Worm (Caenorhabditis elegans) whole organism, young adult: ENCODE measurements around the gene M03D4.4.
A peak's percentile ranks its signal among the peaks of the same experiment; 100 is the strongest.

ENCODE experiments used
- B0019.2 ChIP-seq: fragments of 200-800 bp; sonication (Bioruptor generic); conservative IDR thresholded peaks from 2 replicates; pipeline ENCODE4 v1.3.6; 2022; ENCODE audit warnings: missing genetic modification reagents, missing genetic modification characterization, missing compliant biosample characterization
- B0035.1 ChIP-seq: sonication (generic microtip); optimal IDR thresholded peaks from 2 replicates; lab custom pipeline; 2016; ENCODE audit warnings: missing genetic modification characterization, mild to moderate bottlenecking, missing compliant biosample characterization, missing genotype, missing genetic modification reagents
- B0261.1 ChIP-seq: sonication (generic microtip); optimal IDR thresholded peaks from 2 replicates; lab custom pipeline; 2016; ENCODE audit warnings: mild to moderate bottlenecking, missing genetic modification characterization, moderate library complexity, missing compliant biosample characterization
- D2030.7 ChIP-seq: fragments of 200-800 bp; sonication (Bioruptor generic); IDR thresholded peaks from 2 replicates; pipeline ENCODE4 v1.3.6; 2022; ENCODE audit warnings: missing genetic modification reagents, missing genetic modification characterization, missing compliant biosample characterization
- F10E7.11 ChIP-seq: sonication (generic microtip); optimal IDR thresholded peaks from 2 replicates; lab custom pipeline; 2017; ENCODE audit warnings: mild to moderate bottlenecking, missing genetic modification characterization, moderate library complexity, missing compliant biosample characterization
- F23B12.7 ChIP-seq: sonication (generic microtip); optimal IDR thresholded peaks from 2 replicates; lab custom pipeline; 2017; ENCODE audit warnings: missing genetic modification characterization, mild to moderate bottlenecking, missing compliant biosample characterization, antibody characterized with exemption, moderate library complexity; ENCODE audit not compliant: insufficient read depth
- F49E8.2 ChIP-seq: sonication (generic microtip); optimal IDR thresholded peaks from 3 replicates; lab custom pipeline; 2017; ENCODE audit warnings: missing genetic modification characterization, mild to moderate bottlenecking, missing compliant biosample characterization, antibody characterized with exemption, moderate library complexity; ENCODE audit not compliant: insufficient read depth
- F57C9.4 ChIP-seq: sonication (generic microtip); optimal IDR thresholded peaks from 2 replicates; lab custom pipeline; 2017; ENCODE audit warnings: mild to moderate bottlenecking, missing genetic modification characterization, missing compliant biosample characterization
- Y53F4B.3 ChIP-seq: fragments of 200-800 bp; sonication (Bioruptor generic); IDR thresholded peaks from 2 replicates; pipeline ENCODE4 v1.3.6; 2022; ENCODE audit warnings: missing genetic modification reagents, missing genetic modification characterization, missing compliant biosample characterization
- Y56A3A.18 ChIP-seq: fragments of 200-800 bp; sonication (Bioruptor generic); IDR thresholded peaks from 2 replicates; pipeline ENCODE4 v1.3.6; 2022; ENCODE audit warnings: missing genetic modification reagents, missing genetic modification characterization, missing compliant biosample characterization
- Y67H2A.10 ChIP-seq: fragments of 200-800 bp; sonication (Bioruptor generic); conservative IDR thresholded peaks from 2 replicates; pipeline ENCODE4 v1.3.6; 2022; ENCODE audit warnings: missing genetic modification reagents, missing genetic modification characterization, missing compliant biosample characterization
- Y79H2A.3 ChIP-seq: fragments of 200-800 bp; sonication (Bioruptor generic); conservative IDR thresholded peaks from 2 replicates; pipeline ENCODE4 v1.3.6; 2022; ENCODE audit warnings: missing genetic modification reagents, missing genetic modification characterization, missing compliant biosample characterization
- Y95B8A.8 ChIP-seq: fragments of 200-800 bp; sonication (Bioruptor generic); IDR thresholded peaks from 2 replicates; pipeline ENCODE4 v1.3.6; 2022; ENCODE audit warnings: missing genetic modification reagents, missing genetic modification characterization, missing compliant biosample characterization
- ama-1 ChIP-seq, 3 experiments: fragments of 150-350 bp in 1 of 3; sonication (generic microtip) in 2 of 3; optimal IDR thresholded peaks; 2 replicates each; lab custom pipeline; 2014 to 2018; ENCODE audit warnings: missing biosample characterization in 2 of 3, missing genetic modification characterization in 2 of 3, missing genetic modification reagents in 2 of 3
- aptf-2 ChIP-seq: fragments of 200-800 bp; sonication (Bioruptor generic); conservative IDR thresholded peaks from 2 replicates; pipeline ENCODE4 v1.3.6; 2022; ENCODE audit warnings: missing genetic modification reagents, missing genetic modification characterization, missing compliant biosample characterization
- aptf-3 ChIP-seq: fragments of 200-800 bp; sonication (Bioruptor generic); IDR thresholded peaks from 2 replicates; pipeline ENCODE4 v1.3.6; 2022; ENCODE audit warnings: missing genetic modification characterization, missing compliant biosample characterization
- athp-1 ChIP-seq: sonication (generic microtip); optimal IDR thresholded peaks from 2 replicates; lab custom pipeline; 2017; ENCODE audit warnings: mild to moderate bottlenecking, missing genetic modification characterization, missing compliant biosample characterization
- attf-6 ChIP-seq: fragments of 200-800 bp; sonication (Bioruptor generic); IDR thresholded peaks from 2 replicates; pipeline ENCODE4 v1.3.6; 2022; ENCODE audit warnings: missing genetic modification reagents, missing genetic modification characterization, missing compliant biosample characterization
- ccch-3 ChIP-seq: fragments of 200-800 bp; sonication (Bioruptor generic); optimal IDR thresholded peaks from 2 replicates; lab custom pipeline; 2018; ENCODE audit warnings: mild to moderate bottlenecking, missing genetic modification characterization, missing compliant biosample characterization
- cebp-2 ChIP-seq: fragments of 200-800 bp; sonication (Bioruptor generic); IDR thresholded peaks from 2 replicates; pipeline ENCODE4 v1.3.6; 2022; ENCODE audit warnings: missing genetic modification characterization, missing compliant biosample characterization
- die-1 ChIP-seq: sonication (generic microtip); optimal IDR thresholded peaks from 2 replicates; lab custom pipeline; 2016; ENCODE audit warnings: missing genotype, mild to moderate bottlenecking, missing genetic modification characterization, missing compliant biosample characterization
- dox-1 ChIP-seq: fragments of 200-800 bp; sonication (Bioruptor generic); IDR thresholded peaks from 2 replicates; pipeline ENCODE4 v1.3.6; 2022; ENCODE audit warnings: missing genetic modification reagents, missing genetic modification characterization, missing compliant biosample characterization
- dpl-1 ChIP-seq: fragments of 150-350 bp; optimal IDR thresholded peaks from 2 replicates; lab custom pipeline; 2014; ENCODE audit warnings: missing biosample characterization, missing genetic modification reagents, missing genetic modification characterization
- efl-1 ChIP-seq: fragments of 150-350 bp; optimal IDR thresholded peaks from 2 replicates; lab custom pipeline; 2014; ENCODE audit warnings: missing biosample characterization, missing genetic modification reagents, missing genetic modification characterization
- egrh-3 ChIP-seq: fragments of 200-800 bp; sonication (Bioruptor generic); IDR thresholded peaks from 2 replicates; pipeline ENCODE4 v1.3.6; 2022; ENCODE audit warnings: missing genetic modification reagents, missing genetic modification characterization, missing compliant biosample characterization
- him-1 ChIP-seq: sonication (generic microtip); optimal IDR thresholded peaks from 2 replicates; lab custom pipeline; 2016; ENCODE audit warnings: missing genotype, missing genetic modification reagents, missing genetic modification characterization, missing compliant biosample characterization
- hlh-12 ChIP-seq: sonication (generic microtip); optimal IDR thresholded peaks from 2 replicates; lab custom pipeline; 2016; ENCODE audit warnings: missing genetic modification characterization, missing compliant biosample characterization
- hlh-26 ChIP-seq: fragments of 200-800 bp; sonication (Bioruptor generic); conservative IDR thresholded peaks from 2 replicates; pipeline ENCODE4 v1.3.6; 2022; ENCODE audit warnings: missing genetic modification reagents, missing genetic modification characterization, missing compliant biosample characterization
- lin-26 ChIP-seq: fragments of 200-800 bp; sonication (Bioruptor generic); IDR thresholded peaks from 2 replicates; pipeline ENCODE4 v1.3.6; 2022; ENCODE audit warnings: missing genetic modification reagents, missing genetic modification characterization, missing compliant biosample characterization
- lin-54 ChIP-seq: fragments of 200-800 bp; sonication (Bioruptor generic); optimal IDR thresholded peaks from 2 replicates; lab custom pipeline; 2018; ENCODE audit warnings: mild to moderate bottlenecking, missing genetic modification characterization, missing compliant biosample characterization
- lsy-27 ChIP-seq: sonication (generic microtip); optimal IDR thresholded peaks from 2 replicates; lab custom pipeline; 2017; ENCODE audit warnings: missing genetic modification characterization, mild to moderate bottlenecking, missing compliant biosample characterization, antibody characterized with exemption, missing genotype, borderline replicate concordance; ENCODE audit not compliant: insufficient read depth
- madf-10 ChIP-seq: sonication (generic microtip); optimal IDR thresholded peaks from 2 replicates; lab custom pipeline; 2016; ENCODE audit warnings: mild to moderate bottlenecking, missing genetic modification characterization, missing compliant biosample characterization
- madf-3 ChIP-seq: fragments of 200-800 bp; sonication (Bioruptor generic); IDR thresholded peaks from 2 replicates; pipeline ENCODE4 v1.3.6; 2022; ENCODE audit warnings: missing genetic modification reagents, missing genetic modification characterization, missing compliant biosample characterization
- mcd-1 ChIP-seq: fragments of 200-800 bp; sonication (Bioruptor generic); IDR thresholded peaks from 2 replicates; pipeline ENCODE4 v1.3.6; 2022; ENCODE audit warnings: missing genetic modification reagents, missing genetic modification characterization, missing compliant biosample characterization
- nfyb-1 ChIP-seq: fragments of 200-800 bp; sonication (Bioruptor generic); IDR thresholded peaks from 2 replicates; pipeline ENCODE4 v1.3.6; 2022; ENCODE audit warnings: missing genetic modification reagents, missing genetic modification characterization, missing compliant biosample characterization
- nhr-27 ChIP-seq: fragments of 200-800 bp; sonication (Bioruptor generic); optimal IDR thresholded peaks from 2 replicates; lab custom pipeline; 2018; ENCODE audit warnings: mild to moderate bottlenecking, missing genetic modification characterization, moderate library complexity, missing compliant biosample characterization
- rec-8 ChIP-seq, 2 experiments: sonication (generic microtip); optimal IDR thresholded peaks; 2 replicates each; lab custom pipeline; 2016; ENCODE audit warnings: mild to moderate bottlenecking in 2 of 2, missing genetic modification characterization in 2 of 2, missing genetic modification reagents in 2 of 2, missing genotype in 2 of 2, missing biosample characterization in 1 of 2, missing compliant biosample characterization in 1 of 2, moderate library complexity in 1 of 2
- repo-1 ChIP-seq: sonication (generic microtip); optimal IDR thresholded peaks from 2 replicates; lab custom pipeline; 2017; ENCODE audit warnings: mild to moderate bottlenecking, missing genetic modification characterization, missing compliant biosample characterization
- sdz-38 ChIP-seq: sonication (generic microtip); optimal IDR thresholded peaks from 2 replicates; lab custom pipeline; 2016; ENCODE audit warnings: missing genotype, missing genetic modification characterization, missing compliant biosample characterization
- snpc-1.1 ChIP-seq: sonication (generic microtip); optimal IDR thresholded peaks from 2 replicates; lab custom pipeline; 2017; ENCODE audit warnings: missing genetic modification characterization, mild to moderate bottlenecking, missing compliant biosample characterization, antibody characterized with exemption, moderate library complexity, missing genotype, missing genetic modification reagents; ENCODE audit not compliant: insufficient read depth
- snpc-3.4 ChIP-seq: sonication (generic microtip); optimal IDR thresholded peaks from 2 replicates; lab custom pipeline; 2017; ENCODE audit warnings: missing genetic modification characterization, mild to moderate bottlenecking, missing compliant biosample characterization, antibody characterized with exemption, moderate library complexity, missing genotype, missing genetic modification reagents
- sptf-2 ChIP-seq: fragments of 200-800 bp; sonication (Bioruptor generic); optimal IDR thresholded peaks from 2 replicates; lab custom pipeline; 2018; ENCODE audit warnings: mild to moderate bottlenecking, missing genetic modification characterization, missing compliant biosample characterization
- tbp1 ChIP-seq: fragments of 200-800 bp; sonication (Bioruptor generic); optimal IDR thresholded peaks from 2 replicates; lab custom pipeline; 2018; ENCODE audit warnings: mild to moderate bottlenecking, missing genetic modification characterization, missing compliant biosample characterization
- unc-130 ChIP-seq: sonication (generic microtip); optimal IDR thresholded peaks from 2 replicates; lab custom pipeline; 2016; ENCODE audit warnings: missing genetic modification reagents, missing genetic modification characterization, missing compliant biosample characterization
- xnd-1 ChIP-seq: sonication (generic microtip); optimal IDR thresholded peaks from 2 replicates; lab custom pipeline; 2016; ENCODE audit warnings: missing genotype, missing genetic modification reagents, missing genetic modification characterization, missing compliant biosample characterization
- ztf-22 ChIP-seq: fragments of 200-800 bp; sonication (Bioruptor generic); optimal IDR thresholded peaks from 2 replicates; lab custom pipeline; 2018; ENCODE audit warnings: mild to moderate bottlenecking, missing genetic modification characterization, moderate library complexity, missing compliant biosample characterization
- ztf-26 ChIP-seq: sonication (generic microtip); optimal IDR thresholded peaks from 2 replicates; lab custom pipeline; 2017; ENCODE audit warnings: missing genetic modification characterization, missing compliant biosample characterization

The M03D4.4 gene

ce11 chrIV:6117741-6118265 lies 9.3 kb downstream of the M03D4.4 start, which contains the start of gene zen-4 (continued):
- TF ChIP-seq lin-54 (peak; percentile 92), cebp-2 (GFP tag; lab: Robert Waterston, UW) (peak; percentile 76; the same call in 1 of the 2 replicates), ccch-3 (GFP tag; lab: Kevin White, UChicago) (no peak), aptf-3 (GFP tag; lab: Robert Waterston, UW) (0 out of 2 replicates have a peak, but pooled peaks have one; percentile 51), Y53F4B.3 (GFP tag; lab: Robert Waterston, UW) (peak; percentile 59; the same call in 1 of the 2 replicates), lin-26 (peak; percentile 84), dox-1 (no peak; the same call in 1 of the 2 replicates), him-1 (peak; percentile 93), B0261.1 (tag; lab: Kevin White, UChicago) (no peak), sptf-2 (GFP tag; lab: Kevin White, UChicago) (peak; percentile 20), B0019.2 (GFP tag; lab: Robert Waterston, UW) (peak; percentile 55), unc-130 (peak; percentile 82), nhr-27 (no peak), xnd-1 (tag; lab: Kevin White, UChicago) (peak; percentile 66), ztf-22 (GFP tag; lab: Kevin White, UChicago) (no peak), ama-1 (optimal IDR thresholded peaks at IDR 0.05; lab: Kevin White, UChicago) (no peak), ama-1 (GFP tag; optimal IDR thresholded peaks at IDR 0.05; lab: Kevin White, UChicago) (no peak), Y95B8A.8 (GFP tag; lab: Robert Waterston, UW) (peak; percentile 83; the same call in 1 of the 2 replicates), snpc-1.1 (tag; lab: Kevin White, UChicago) (peak; percentile 97), egrh-3 (GFP tag; lab: Robert Waterston, UW) (peak; percentile 63), attf-6 (GFP tag; lab: Robert Waterston, UW) (peak; percentile 96), sdz-38 (no peak), die-1 (no peak), hlh-26 (GFP tag; lab: Robert Waterston, UW) (no peak), F23B12.7 (tag; lab: Kevin White, UChicago) (peak; percentile 24), repo-1 (tag; lab: Kevin White, UChicago) (peak; percentile 82), snpc-3.4 (tag; lab: Kevin White, UChicago) (peak; percentile 97), Y79H2A.3 (GFP tag; lab: Robert Waterston, UW) (no peak), B0035.1 (tag; lab: Kevin White, UChicago) (no peak), dpl-1 (GFP tag; lab: Kevin White, UChicago) (peak; percentile 61), F49E8.2 (peak; percentile 99), ztf-26 (tag; lab: Kevin White, UChicago) (no peak), F57C9.4 (no peak), lsy-27 (tag; lab: Kevin White, UChicago) (no peak), mcd-1 (GFP tag; lab: Robert Waterston, UW) (peak; percentile 85), rec-8 (tag; optimal IDR thresholded peaks at IDR 0.05; lab: Kevin White, UChicago) (peak; percentile 30 to 72), efl-1 (peak; percentile 70), Y56A3A.18 (GFP tag; lab: Robert Waterston, UW) (peak; percentile 80; the same call in 1 of the 2 replicates), madf-3 (GFP tag; lab: Robert Waterston, UW) (peak; percentile 84), F10E7.11 (no peak), hlh-12 (no peak), Y67H2A.10 (GFP tag; lab: Robert Waterston, UW) (no peak), athp-1 (tag; lab: Kevin White, UChicago) (peak; percentile 80), nfyb-1 (peak; percentile 71; the same call in 1 of the 2 replicates), D2030.7 (GFP tag; lab: Robert Waterston, UW) (peak; percentile 95), madf-10 (tag; lab: Kevin White, UChicago) (no peak), aptf-2 (GFP tag; lab: Robert Waterston, UW) (0 out of 2 replicates have a peak, but pooled peaks have one; percentile 38), tbp1 (GFP tag; lab: Kevin White, UChicago) (peak; percentile 82)
